Fruit fly (Drosophila melanogaster) whole organism, adult: ENCODE measurements around the gene PGRP-LF.
A peak's percentile ranks its signal among the peaks of the same experiment; 100 is the strongest.

Source experiments
- CG11617 ChIP-seq: fragments of 200-800 bp; sonication (Bioruptor generic); optimal IDR thresholded peaks from 2 replicates; lab custom pipeline; 2017; ENCODE audit warnings: mild to moderate bottlenecking, missing biosample characterization, missing genetic modification reagents, missing genetic modification characterization
- CG12768 ChIP-seq: fragments of 200-800 bp; sonication (Bioruptor generic); optimal IDR thresholded peaks from 2 replicates; lab custom pipeline; 2017; ENCODE audit warnings: missing biosample characterization, missing genetic modification characterization, mild to moderate bottlenecking, moderate library complexity, missing genetic modification reagents
- CG14711 ChIP-seq: fragments of 200-800 bp; sonication (Bioruptor generic); optimal IDR thresholded peaks from 2 replicates; lab custom pipeline; 2018; ENCODE audit warnings: missing biosample characterization, mild to moderate bottlenecking, missing genetic modification characterization, moderate library complexity
- CG1620 ChIP-seq: fragments of 200-800 bp; sonication (Bioruptor generic); optimal IDR thresholded peaks from 2 replicates; lab custom pipeline; 2016; ENCODE audit warnings: missing biosample characterization, missing genetic modification characterization
- CG33017 ChIP-seq: fragments of 200-800 bp; sonication (Bioruptor generic); optimal IDR thresholded peaks from 2 replicates; lab custom pipeline; 2018; ENCODE audit warnings: missing biosample characterization, mild to moderate bottlenecking, missing genetic modification characterization, moderate library complexity
- CG5204 ChIP-seq: fragments of 200-800 bp; sonication (Bioruptor generic); optimal IDR thresholded peaks from 2 replicates; lab custom pipeline; 2016; ENCODE audit warnings: missing biosample characterization, missing genetic modification characterization
- CG7045 ChIP-seq: fragments of 200-800 bp; sonication (Bioruptor generic); optimal IDR thresholded peaks from 2 replicates; lab custom pipeline; 2017; ENCODE audit warnings: missing biosample characterization, mild to moderate bottlenecking, missing genetic modification characterization
- CG7101 ChIP-seq: fragments of 200-800 bp; sonication (Bioruptor generic); optimal IDR thresholded peaks from 2 replicates; lab custom pipeline; 2018; ENCODE audit warnings: missing biosample characterization, mild to moderate bottlenecking, missing genetic modification characterization, moderate library complexity
- Clk ChIP-seq: fragments of 200-800 bp; sonication (Bioruptor generic); optimal IDR thresholded peaks from 2 replicates; lab custom pipeline; 2017; ENCODE audit warnings: missing biosample characterization, missing genetic modification characterization
- Crg-1 ChIP-seq: fragments of 200-800 bp; sonication (Bioruptor generic); optimal IDR thresholded peaks from 2 replicates; lab custom pipeline; 2016; ENCODE audit warnings: missing biosample characterization, missing genetic modification characterization
- Hr96 ChIP-seq: fragments of 200-800 bp; sonication (Bioruptor generic); optimal IDR thresholded peaks from 2 replicates; lab custom pipeline; 2016; ENCODE audit warnings: missing biosample characterization, missing genetic modification characterization
- Mnt ChIP-seq: fragments of 200-800 bp; sonication (Bioruptor generic); optimal IDR thresholded peaks from 2 replicates; lab custom pipeline; 2016; ENCODE audit warnings: missing biosample characterization, mild to moderate bottlenecking, missing genetic modification characterization
- bab1 ChIP-seq: fragments of 200-800 bp; sonication (Bioruptor generic); optimal IDR thresholded peaks from 3 replicates; lab custom pipeline; 2019; ENCODE audit warnings: missing biosample characterization, mild to moderate bottlenecking, missing genetic modification characterization, moderate library complexity
- cic ChIP-seq: fragments of 200-800 bp; sonication (Bioruptor generic); optimal IDR thresholded peaks from 2 replicates; lab custom pipeline; 2017; ENCODE audit warnings: missing biosample characterization, mild to moderate bottlenecking, missing genetic modification characterization, moderate library complexity
- cnc ChIP-seq, 2 experiments: fragments of >200 bp; optimal IDR thresholded peaks; 2 replicates each; lab custom pipeline; 2017
- kay ChIP-seq: fragments of 200-800 bp; sonication (Bioruptor generic); peaks from one replicate; lab custom pipeline; 2016; ENCODE audit warnings: missing biosample characterization, missing genetic modification characterization, borderline replicate concordance
- ovo ChIP-seq: fragments of 200-800 bp; sonication (Bioruptor generic); optimal IDR thresholded peaks from 2 replicates; lab custom pipeline; 2016; ENCODE audit warnings: missing biosample characterization, missing genetic modification characterization
- pad ChIP-seq: fragments of 200-800 bp; sonication (Bioruptor generic); optimal IDR thresholded peaks from 3 replicates; lab custom pipeline; 2017; ENCODE audit warnings: missing biosample characterization, missing genetic modification characterization, mild to moderate bottlenecking, moderate library complexity, missing genetic modification reagents
- tj ChIP-seq: fragments of 200-800 bp; sonication (Bioruptor generic); optimal IDR thresholded peaks from 3 replicates; lab custom pipeline; 2017; ENCODE audit warnings: missing biosample characterization, mild to moderate bottlenecking, missing genetic modification characterization, moderate library complexity
- toe ChIP-seq: fragments of 200-800 bp; sonication (Bioruptor generic); optimal IDR thresholded peaks from 2 replicates; lab custom pipeline; 2016; ENCODE audit warnings: missing biosample characterization, missing genetic modification characterization

PGRP-LF gene

dm6 chr3L:9338510-9338909, 10.9 kb upstream of the PGRP-LF start, which contains the start of gene PGRP-LC:
PGRP-LC (plus strand) TSS chr3L:9338810.
- TF ChIP-seq cnc (optimal IDR thresholded peaks at IDR 0.05; lab: Kevin White, UChicago) (no peak), CG7045 (no peak), Clk (GFP tag; lab: Kevin White, UChicago) (no peak), Crg-1 (no peak), CG14711 (no peak), Mnt (GFP tag; lab: Kevin White, UChicago) (no peak), pad (GFP tag; lab: Kevin White, UChicago) (no peak)

- TF ChIP-seq CG5204 (peak; percentile 15), cic (GFP tag; lab: Kevin White, UChicago) (no peak), CG33017 (tag; lab: Kevin White, UChicago) (peak; percentile 5), kay (peak; percentile 77)
These were observed 10.4 kb upstream of the PGRP-LF start for dm6 chr3L:9339021-9339420.

- TF ChIP-seq cic (GFP tag; lab: Kevin White, UChicago) = no peak
- peak; percentile 40 for TF ChIP-seq CG12768 (GFP tag; lab: Kevin White, UChicago)
- peak; percentile 30 for TF ChIP-seq Mnt (GFP tag; lab: Kevin White, UChicago)
- TF ChIP-seq Hr96 (GFP tag; lab: Kevin White, UChicago) = peak; percentile 1
These were observed 9.2 kb upstream of the PGRP-LF start for dm6 chr3L:9340232-9340631.

- TF ChIP-seq CG12768 (GFP tag; lab: Kevin White, UChicago) (peak; percentile 2), Hr96 (GFP tag; lab: Kevin White, UChicago) (no peak), CG33017 (tag; lab: Kevin White, UChicago) (no peak), cic (GFP tag; lab: Kevin White, UChicago) (peak; percentile 21)
These were observed 8.6 kb upstream of the PGRP-LF start for dm6 chr3L:9340839-9341238.

dm6 chr3L:9343963-9344362, 5.4 kb upstream of the PGRP-LF start:
- TF ChIP-seq kay (no peak), CG12768 (GFP tag; lab: Kevin White, UChicago) (peak; percentile 42)

dm6 chr3L:9345157-9345556, 4.3 kb upstream of the PGRP-LF start:
- TF ChIP-seq kay = no peak

dm6 chr3L:9353733-9354132, 4.3 kb downstream of the PGRP-LF start, which contains the start of gene CG32040:
CG32040 (plus strand) TSS chr3L:9354033.
- TF ChIP-seq tj (GFP tag; lab: Kevin White, UChicago) (no peak), CG14711 (no peak), cic (GFP tag; lab: Kevin White, UChicago) (no peak)

dm6 chr3L:9355555-9355954, 6.1 kb downstream of the PGRP-LF start:
- TF ChIP-seq Crg-1 (no peak), kay (peak; percentile 83), cic (GFP tag; lab: Kevin White, UChicago) (peak; percentile 57), Mnt (GFP tag; lab: Kevin White, UChicago) (peak; percentile 3)

dm6 chr3L:9356138-9356753, 6.8 kb downstream of the PGRP-LF start:
- no peak for TF ChIP-seq Mnt (GFP tag; lab: Kevin White, UChicago)
- no peak for TF ChIP-seq toe
- no peak for TF ChIP-seq CG11617
- TF ChIP-seq Hr96 (GFP tag; lab: Kevin White, UChicago) = no peak
- TF ChIP-seq CG12768 (GFP tag; lab: Kevin White, UChicago) = no peak
- TF ChIP-seq CG5204 = no peak
- TF ChIP-seq Clk (GFP tag; lab: Kevin White, UChicago) = no peak
- no peak for TF ChIP-seq cnc (optimal IDR thresholded peaks at IDR 0.05; lab: Kevin White, UChicago)
- no peak for TF ChIP-seq bab1
- no peak for TF ChIP-seq ovo
- no peak for TF ChIP-seq CG1620 (GFP tag; lab: Kevin White, UChicago)
- no peak for TF ChIP-seq tj (GFP tag; lab: Kevin White, UChicago)
- no peak for TF ChIP-seq CG7045
- TF ChIP-seq cic (GFP tag; lab: Kevin White, UChicago) = no peak
- TF ChIP-seq CG7101 (tag; lab: Kevin White, UChicago) = no peak
- no peak for TF ChIP-seq pad (GFP tag; lab: Kevin White, UChicago)
